Worm (Caenorhabditis elegans): ENCODE data around the gene jmjd-1.2.
A peak's percentile ranks its signal among the peaks of the same experiment; 100 is the strongest.

The jmjd-1.2 gene

DNA sequence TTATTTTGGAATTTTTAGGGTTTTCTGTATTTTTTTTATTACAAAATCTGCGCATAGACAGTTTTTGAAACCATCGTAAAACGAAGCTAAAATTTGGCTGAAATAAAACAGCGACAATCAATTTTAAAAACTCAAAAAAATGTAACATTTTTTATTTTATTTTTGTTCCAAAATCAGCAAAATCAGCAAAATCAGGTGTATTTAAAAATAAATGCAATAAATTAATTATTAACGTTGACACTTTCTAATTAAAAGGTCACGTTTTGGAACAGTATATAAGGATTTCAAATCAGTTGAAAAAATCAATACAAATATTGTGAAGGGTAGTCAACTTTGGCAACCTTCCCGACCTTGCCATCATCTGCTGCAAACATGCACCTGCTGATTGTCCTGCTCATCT, 27.4 kb upstream of the jmjd-1.2 start, which contains the start of gene R105.1:
Gene R105.1 (plus strand): TSS at position 301 of the 400 bp plus-strand sequence.
- no peak for TF ChIP-seq arid-1 (GFP tag; conservative IDR thresholded peaks at IDR 0.05)
- TF ChIP-seq nhr-25 (tag; optimal IDR thresholded peaks at IDR 0.05; ENCODE audit: borderline replicate concordance, insufficient read depth) = no peak
- no peak for TF ChIP-seq nhr-237 (tag; optimal IDR thresholded peaks at IDR 0.05)
- TF ChIP-seq zfp-2 (tag; optimal IDR thresholded peaks at IDR 0.05) = no peak
- no peak for TF ChIP-seq ztf-11 (tag; optimal IDR thresholded peaks at IDR 0.05)
- TF ChIP-seq F10B5.3 (tag; optimal IDR thresholded peaks at IDR 0.05) = no peak

DNA sequence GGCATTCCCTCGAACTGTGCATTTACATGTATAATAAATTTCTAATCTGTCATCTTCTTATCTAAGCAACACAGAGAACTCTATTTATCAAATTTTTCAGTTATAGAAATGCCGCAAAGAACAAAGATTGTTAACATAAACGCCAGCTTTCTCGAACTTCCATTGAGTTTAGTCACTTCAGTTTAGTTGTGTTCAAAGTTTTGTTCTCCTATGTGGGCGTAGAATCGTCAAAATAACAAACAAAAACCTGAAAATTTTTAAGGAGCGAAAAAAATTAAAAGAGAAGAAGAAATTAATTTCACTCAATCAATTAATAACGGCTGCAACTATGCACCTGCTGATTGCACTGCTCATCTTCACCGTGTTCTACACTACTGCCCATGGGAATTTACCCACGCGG, 24.8 kb upstream of the jmjd-1.2 start, which contains the start of gene R105.5:
Gene R105.5 (plus strand): TSS at position 301 of the 400 bp plus-strand sequence.
- TF ChIP-seq ztf-7 (tag; optimal IDR thresholded peaks at IDR 0.05) (no peak), mep-1 (tag; optimal IDR thresholded peaks at IDR 0.05) (no peak), dmd-6 (GFP tag; IDR thresholded peaks at IDR 0.05) (no peak), ama-1 (optimal IDR thresholded peaks at IDR 0.05) (no peak), hlh-30 (tag; optimal IDR thresholded peaks at IDR 0.05; ENCODE audit: insufficient read depth) (no peak), zfp-3 (GFP tag; conservative IDR thresholded peaks at IDR 0.05) (no peak), zag-1 (tag; optimal IDR thresholded peaks at IDR 0.05) (no peak), zip-2 (tag; optimal IDR thresholded peaks at IDR 0.05) (no peak), ZK546.5 (tag; optimal IDR thresholded peaks at IDR 0.05) (no peak), nhr-77 (tag; optimal IDR thresholded peaks at IDR 0.05) (no peak), lsy-2 (tag; optimal IDR thresholded peaks at IDR 0.05) (no peak), saeg-2 (GFP tag; IDR thresholded peaks at IDR 0.05) (no peak), ceh-82 (tag; optimal IDR thresholded peaks at IDR 0.05) (no peak), zfp-2 (tag; optimal IDR thresholded peaks at IDR 0.05) (no peak)

DNA sequence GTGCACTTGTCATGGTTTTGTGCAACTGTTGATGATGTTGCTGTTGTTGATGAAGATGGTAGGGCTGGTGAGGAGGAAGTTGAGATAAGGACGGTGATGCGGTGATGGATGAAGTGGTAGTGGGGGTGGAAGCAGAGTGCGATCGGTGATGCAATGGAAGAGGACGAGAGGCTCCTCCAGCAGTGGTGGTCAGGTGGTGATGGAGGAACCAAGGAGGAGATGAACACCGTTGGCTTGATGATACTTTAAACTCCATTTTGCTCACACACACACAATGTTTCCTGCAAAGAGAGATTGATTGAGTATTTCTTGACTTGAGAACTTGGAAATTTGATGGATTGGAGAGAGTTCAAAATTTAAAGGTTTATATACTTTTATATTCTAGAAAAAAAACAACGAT, 23.0 kb upstream of the jmjd-1.2 start, which contains the start of gene F19C7.8:
Gene F19C7.8 (minus strand): TSS at position 256 of the 400 bp plus-strand sequence.
- TF ChIP-seq nhr-11 (tag; optimal IDR thresholded peaks at IDR 0.05) (peak; percentile 29), ZK337.2 (GFP tag; IDR thresholded peaks at IDR 0.05) (peak; percentile 53; the same call in 1 of the 2 replicates), Y5F2A.4 (GFP tag; optimal IDR thresholded peaks at IDR 0.05) (no peak), unc-62 (GFP tag; optimal IDR thresholded peaks at IDR 0.05 in 1 of 2) (peak in 1 of 2 experiments; percentile 78), unc-62 (tag; optimal IDR thresholded peaks at IDR 0.05) (no peak), daf-16 (GFP tag; optimal IDR thresholded peaks at IDR 0.05) (peak in 1 of 2 experiments; percentile 37), daf-16 (tag; optimal IDR thresholded peaks at IDR 0.05) (no peak), mxl-3 (GFP tag; optimal IDR thresholded peaks at IDR 0.05) (no peak), zfp-3 (GFP tag; conservative IDR thresholded peaks at IDR 0.05) (no peak)

DNA sequence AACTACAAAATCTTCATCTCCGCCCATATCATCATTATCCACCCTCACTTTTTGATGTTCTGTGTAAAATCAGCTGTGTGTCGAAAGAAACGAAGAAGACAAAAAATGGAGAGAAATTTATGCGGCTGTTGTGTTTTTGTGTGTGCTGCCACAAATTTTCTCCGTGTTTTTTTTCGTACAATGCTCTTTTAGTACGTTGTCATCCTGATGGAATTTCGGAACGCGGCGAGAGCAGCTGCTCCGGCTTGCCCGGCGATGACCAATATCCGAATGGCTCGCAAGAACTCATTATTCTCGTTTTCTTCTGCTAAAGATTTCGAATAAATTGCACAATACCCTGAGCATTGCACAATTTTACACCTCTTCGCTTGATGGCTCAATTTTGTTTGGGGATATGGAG, 21.4 kb upstream of the jmjd-1.2 start:
- TF ChIP-seq vab-7 (GFP tag; IDR thresholded peaks at IDR 0.05) = no peak
- 0 out of 2 replicates have a peak, but pooled peaks have one; percentile 28 for TF ChIP-seq ZK337.2 (GFP tag; IDR thresholded peaks at IDR 0.05)
- TF ChIP-seq nhr-28 (tag; optimal IDR thresholded peaks at IDR 0.05) = peak; percentile 41
- no peak for TF ChIP-seq hlh-30 (tag; optimal IDR thresholded peaks at IDR 0.05; ENCODE audit: insufficient read depth)
- no peak for TF ChIP-seq F10B5.3 (tag; optimal IDR thresholded peaks at IDR 0.05)
- no peak for TF ChIP-seq spr-3 (GFP tag; optimal IDR thresholded peaks at IDR 0.05)
- no peak for TF ChIP-seq daf-19 (GFP tag; conservative IDR thresholded peaks at IDR 0.05)
- TF ChIP-seq duxl-1 (tag; optimal IDR thresholded peaks at IDR 0.05; ENCODE audit: poor library complexity) = no peak
- TF ChIP-seq nhr-102 (tag; optimal IDR thresholded peaks at IDR 0.05) = no peak
- peak; percentile 6 for TF ChIP-seq hlh-11 (tag; optimal IDR thresholded peaks at IDR 0.05)
- TF ChIP-seq lin-38 (GFP tag; IDR thresholded peaks at IDR 0.05) = no peak
- no peak for TF ChIP-seq unc-130 (GFP tag; optimal IDR thresholded peaks at IDR 0.05)
- TF ChIP-seq aha-1 (tag) = peak; percentile 76
- TF ChIP-seq sdz-12 (GFP tag; optimal IDR thresholded peaks at IDR 0.05) = no peak
- no peak for TF ChIP-seq nhr-25 (tag; optimal IDR thresholded peaks at IDR 0.05; ENCODE audit: borderline replicate concordance, insufficient read depth)
- TF ChIP-seq nhr-42 (GFP tag; IDR thresholded peaks at IDR 0.05) = no peak

All from whole organism, L4 larva.